Fruit fly (Drosophila melanogaster) whole organism, embryonic: ENCODE measurements around the gene Dpp10.

Source experiments
- Ada2b ChIP-seq: fragments of 200-800 bp; sonication (Bioruptor generic); IDR thresholded peaks from 2 replicates; pipeline ENCODE4 v1.3.6; 2022; ENCODE audit warnings: missing biosample characterization, missing genetic modification characterization
- Antp ChIP-seq: fragments of 200-800 bp; sonication (Bioruptor generic); optimal IDR thresholded peaks from 3 replicates; lab custom pipeline; 2016; ENCODE audit warnings: missing biosample characterization, missing genetic modification characterization
- B-H1 ChIP-seq: fragments of 200-800 bp; sonication (Bioruptor generic); IDR thresholded peaks from 3 replicates; pipeline ENCODE4 v1.3.6; 2022; ENCODE audit warnings: missing biosample characterization, missing genetic modification characterization
- B-H2 ChIP-seq: fragments of 200-800 bp; sonication (Bioruptor generic); optimal IDR thresholded peaks from 2 replicates; lab custom pipeline; 2018; ENCODE audit warnings: missing biosample characterization, mild to moderate bottlenecking, missing genetic modification characterization
- Blimp-1 ChIP-seq: fragments of 200-800 bp; sonication (Bioruptor generic); optimal IDR thresholded peaks from 3 replicates; lab custom pipeline; 2018; ENCODE audit warnings: missing biosample characterization, missing genetic modification characterization, mild to moderate bottlenecking, moderate library complexity, missing genetic modification reagents
- CG10209 ChIP-seq: fragments of 200-800 bp; sonication (Bioruptor generic); optimal IDR thresholded peaks from 3 replicates; lab custom pipeline; 2017; ENCODE audit warnings: missing biosample characterization, mild to moderate bottlenecking, missing genetic modification characterization, missing genetic modification reagents
- CG10366 ChIP-seq: fragments of 200-800 bp; sonication (Bioruptor generic); IDR thresholded peaks from 2 replicates; pipeline ENCODE4 v1.3.6; 2022; ENCODE audit warnings: missing biosample characterization, missing genetic modification characterization
- CG10565 ChIP-seq: fragments of 200-800 bp; sonication (Bioruptor generic); optimal IDR thresholded peaks from 3 replicates; lab custom pipeline; 2016; ENCODE audit warnings: missing biosample characterization, mild to moderate bottlenecking, missing genetic modification characterization
- CG11247 ChIP-seq: fragments of 200-800 bp; sonication (Bioruptor generic); IDR thresholded peaks from 2 replicates; pipeline ENCODE4 v1.3.6; 2022; ENCODE audit warnings: missing biosample characterization, missing genetic modification characterization
- CG11696 ChIP-seq: fragments of 200-800 bp; sonication (Bioruptor generic); IDR thresholded peaks from 2 replicates; pipeline ENCODE4 v1.3.6; 2022; ENCODE audit warnings: missing biosample characterization, missing genetic modification characterization
- CG1529 ChIP-seq: fragments of 200-800 bp; sonication (Bioruptor generic); optimal IDR thresholded peaks from 3 replicates; lab custom pipeline; 2018; ENCODE audit warnings: missing biosample characterization, missing genetic modification characterization
- CG1603 ChIP-seq: fragments of 200-800 bp; sonication (Bioruptor generic); optimal IDR thresholded peaks from 2 replicates; lab custom pipeline; 2019; ENCODE audit warnings: missing biosample characterization, mild to moderate bottlenecking, missing genetic modification characterization, moderate library complexity
- CG17912 ChIP-seq: fragments of 200-800 bp; sonication (Bioruptor generic); optimal IDR thresholded peaks from 2 replicates; lab custom pipeline; 2018; ENCODE audit warnings: missing biosample characterization, mild to moderate bottlenecking, missing genetic modification characterization
- CG1792 ChIP-seq: fragments of 200-800 bp; sonication (Bioruptor generic); optimal IDR thresholded peaks from 2 replicates; lab custom pipeline; 2016; ENCODE audit warnings: missing biosample characterization, missing genetic modification characterization
- CG2199 ChIP-seq: fragments of 200-800 bp; sonication (Bioruptor generic); IDR thresholded peaks from 3 replicates; pipeline ENCODE4 v1.3.6; 2022; ENCODE audit warnings: missing biosample characterization, missing genetic modification characterization
- CG3995 ChIP-seq: fragments of 200-800 bp; sonication (Bioruptor generic); optimal IDR thresholded peaks from 3 replicates; lab custom pipeline; 2016; ENCODE audit warnings: missing biosample characterization, missing genetic modification characterization
- CG4328 ChIP-seq: fragments of 200-800 bp; sonication (Bioruptor generic); optimal IDR thresholded peaks from 3 replicates; lab custom pipeline; 2017; ENCODE audit warnings: missing biosample characterization, missing genetic modification reagents, missing genetic modification characterization
- CG7745 ChIP-seq: fragments of 200-800 bp; sonication (Bioruptor generic); optimal IDR thresholded peaks from 2 replicates; lab custom pipeline; 2018; ENCODE audit warnings: missing biosample characterization, mild to moderate bottlenecking, missing genetic modification characterization, moderate library complexity
- CG8924 ChIP-seq: fragments of 200-800 bp; optimal IDR thresholded peaks from 3 replicates; lab custom pipeline; 2019; ENCODE audit warnings: missing biosample characterization, mild to moderate bottlenecking, missing genetic modification characterization, moderate library complexity
- CG9609 ChIP-seq: fragments of 200-800 bp; sonication (Bioruptor generic); optimal IDR thresholded peaks from 3 replicates; lab custom pipeline; 2016; ENCODE audit warnings: missing biosample characterization, missing genetic modification characterization
- D ChIP-seq, 2 experiments: fragments of 200-800 bp in 1 of 2; fragments of >200 bp in 1 of 2; sonication (Bioruptor generic) in 1 of 2; optimal IDR thresholded peaks; 2 replicates in 1 of 2; 3 replicates in 1 of 2; lab custom pipeline; 2017; ENCODE audit warnings: mild to moderate bottlenecking in 1 of 2, missing biosample characterization in 1 of 2, missing genetic modification characterization in 1 of 2, missing genetic modification reagents in 1 of 2
- Dip3 ChIP-seq: fragments of 200-800 bp; sonication (Bioruptor generic); optimal IDR thresholded peaks from 3 replicates; lab custom pipeline; 2016; ENCODE audit warnings: missing biosample characterization, missing genetic modification characterization
- Dp ChIP-seq: fragments of 200-800 bp; sonication (Bioruptor generic); optimal IDR thresholded peaks from 2 replicates; lab custom pipeline; 2018; ENCODE audit warnings: missing biosample characterization, mild to moderate bottlenecking, missing genetic modification characterization, moderate library complexity
- E2f2 ChIP-seq: fragments of 200-800 bp; sonication (Bioruptor generic); IDR thresholded peaks from 2 replicates; pipeline ENCODE4 v1.3.6; 2022; ENCODE audit warnings: missing biosample characterization, missing genetic modification characterization
- Ets65A ChIP-seq: fragments of 200-800 bp; sonication (Bioruptor generic); peaks from one replicate; lab custom pipeline; 2016; ENCODE audit warnings: missing biosample characterization, missing genetic modification characterization
- HmgZ ChIP-seq: fragments of 200-800 bp; sonication (Bioruptor generic); optimal IDR thresholded peaks from 2 replicates; lab custom pipeline; 2018; ENCODE audit warnings: missing biosample characterization, mild to moderate bottlenecking, missing genetic modification characterization
- Myb ChIP-seq: fragments of 200-800 bp; sonication (Bioruptor generic); optimal IDR thresholded peaks from 2 replicates; lab custom pipeline; 2016; ENCODE audit warnings: missing biosample characterization, missing genetic modification characterization
- Nf-YB ChIP-seq: fragments of 200-800 bp; sonication (Bioruptor generic); optimal IDR thresholded peaks from 3 replicates; lab custom pipeline; 2019; ENCODE audit warnings: missing biosample characterization, mild to moderate bottlenecking, missing genetic modification characterization, moderate library complexity
- Ptx1 ChIP-seq: fragments of 200-800 bp; sonication (Bioruptor generic); IDR thresholded peaks from 2 replicates; pipeline ENCODE4 v1.3.6; 2022; ENCODE audit warnings: missing biosample characterization, missing genetic modification characterization
- Spps ChIP-seq: fragments of 200-800 bp; sonication (Bioruptor generic); optimal IDR thresholded peaks from 2 replicates; lab custom pipeline; 2018; ENCODE audit warnings: missing biosample characterization, mild to moderate bottlenecking, missing genetic modification characterization
- Sry-δ ChIP-seq: fragments of 200-800 bp; sonication (Bioruptor generic); optimal IDR thresholded peaks from 2 replicates; lab custom pipeline; 2016; ENCODE audit warnings: missing biosample characterization, missing genetic modification characterization
- Taf1 ChIP-seq: fragments of 200-800 bp; sonication (Bioruptor generic); IDR thresholded peaks from 2 replicates; pipeline ENCODE4 v1.3.6; 2022; ENCODE audit warnings: missing biosample characterization, missing genetic modification characterization
- ap ChIP-seq: fragments of 200-800 bp; sonication (Bioruptor generic); IDR thresholded peaks from 2 replicates; pipeline ENCODE4 v1.3.6; 2022; ENCODE audit warnings: missing biosample characterization, missing genetic modification characterization
- corto ChIP-seq: fragments of 200-800 bp; sonication (Bioruptor generic); optimal IDR thresholded peaks from 2 replicates; lab custom pipeline; 2016; ENCODE audit warnings: missing biosample characterization, mild to moderate bottlenecking, missing genetic modification characterization, moderate library complexity
- croc ChIP-seq: fragments of 200-800 bp; sonication (Bioruptor generic); conservative IDR thresholded peaks from 3 replicates; pipeline ENCODE4 v1.3.6; 2022; ENCODE audit warnings: missing biosample characterization, missing genetic modification characterization
- exex ChIP-seq: fragments of 200-800 bp; sonication (Bioruptor generic); optimal IDR thresholded peaks from 4 replicates; lab custom pipeline; 2018; ENCODE audit warnings: missing biosample characterization, mild to moderate bottlenecking, missing genetic modification characterization, moderate library complexity
- gce ChIP-seq: fragments of 200-800 bp; sonication (Bioruptor generic); IDR thresholded peaks from 3 replicates; pipeline ENCODE4 v1.3.6; 2022; ENCODE audit warnings: missing biosample characterization, missing genetic modification characterization
- h ChIP-seq: fragments of >200 bp; optimal IDR thresholded peaks from 2 replicates; lab custom pipeline; 2017
- hkb ChIP-seq, 2 experiments: fragments of 200-800 bp in 1 of 2; fragments of >200 bp in 1 of 2; sonication (Bioruptor generic) in 1 of 2; IDR thresholded peaks in 1 of 2; optimal IDR thresholded peaks in 1 of 2; 2 replicates each; pipeline versions ENCODE4 v1.3.6 to Lab custom; 2017 to 2022; ENCODE audit warnings: missing biosample characterization in 1 of 2, missing genetic modification characterization in 1 of 2
- ind ChIP-seq: fragments of 200-800 bp; sonication (Bioruptor generic); optimal IDR thresholded peaks from 3 replicates; lab custom pipeline; 2016; ENCODE audit warnings: missing biosample characterization, missing genetic modification characterization
- insv ChIP-seq, 2 experiments: fragments of 200-800 bp; sonication (Bioruptor generic); optimal IDR thresholded peaks; 3 replicates each; lab custom pipeline; 2016 to 2018; ENCODE audit warnings: missing biosample characterization in 2 of 2, missing genetic modification characterization in 2 of 2
- mam ChIP-seq: fragments of 200-800 bp; sonication (Bioruptor generic); optimal IDR thresholded peaks from 3 replicates; lab custom pipeline; 2016; ENCODE audit warnings: missing biosample characterization, missing genetic modification characterization
- sc ChIP-seq, 3 experiments: fragments of >200 bp in 2 of 3; fragments of 200-800 bp in 1 of 3; sonication (Bioruptor generic) in 1 of 3; optimal IDR thresholded peaks; 2 replicates in 2 of 3; 3 replicates in 1 of 3; lab custom pipeline; 2017; ENCODE audit warnings: mild to moderate bottlenecking in 1 of 3, missing biosample characterization in 1 of 3, missing genetic modification characterization in 1 of 3, missing genetic modification reagents in 1 of 3
- slou ChIP-seq: fragments of 200-800 bp; sonication (Bioruptor generic); optimal IDR thresholded peaks from 3 replicates; lab custom pipeline; 2016; ENCODE audit warnings: missing biosample characterization, missing genetic modification characterization
- tin ChIP-seq: fragments of 200-800 bp; sonication (Bioruptor generic); optimal IDR thresholded peaks from 3 replicates; lab custom pipeline; 2016; ENCODE audit warnings: missing biosample characterization, missing genetic modification characterization
- trh ChIP-seq: fragments of 200-800 bp; sonication (Bioruptor generic); optimal IDR thresholded peaks from 2 replicates; lab custom pipeline; 2016; ENCODE audit warnings: missing biosample characterization, missing genetic modification characterization
- twi ChIP-seq: fragments of 200-800 bp; optimal IDR thresholded peaks from 2 replicates; lab custom pipeline; 2019; ENCODE audit warnings: missing biosample characterization, mild to moderate bottlenecking, missing genetic modification characterization, moderate library complexity
- usp ChIP-seq: fragments of >200 bp; optimal IDR thresholded peaks from 2 replicates; lab custom pipeline; 2017; ENCODE audit warnings: missing biosample characterization, missing genetic modification characterization
- yki ChIP-seq: fragments of >200 bp; optimal IDR thresholded peaks from 3 replicates; lab custom pipeline; 2018

Gene Dpp10

dm6 chr2L:6561463-6562357 is 39.2 kb downstream of the Dpp10 start, which contains the start of the genes Trmt6 and Ent2 (continued):
- TF ChIP-seq mam (GFP tag; lab: Kevin White, UChicago) (peak; percentile 98), Sry-δ (GFP tag; lab: Kevin White, UChicago) (peak; percentile 68), Ada2b (GFP tag; lab: Robert Waterston, UW) (peak; percentile 98), Dip3 (GFP tag; lab: Kevin White, UChicago) (peak; percentile 97), croc (GFP tag; lab: Robert Waterston, UW) (peak; percentile 92), Myb (GFP tag; lab: Kevin White, UChicago) (peak; percentile 86), CG10366 (GFP tag; lab: Robert Waterston, UW) (peak; percentile 98), insv (GFP tag; optimal IDR thresholded peaks at IDR 0.05; lab: Kevin White, UChicago) (peak in 1 of 2 experiments; percentile 50), HmgZ (tag; lab: Kevin White, UChicago) (peak; percentile 97), CG17912 (GFP tag; lab: Kevin White, UChicago) (peak; percentile 78), usp (GFP tag; lab: Kevin White, UChicago) (no peak), CG9609 (GFP tag; lab: Kevin White, UChicago) (peak; percentile 97), tin (peak; percentile 97), exex (tag; lab: Kevin White, UChicago) (peak; percentile 83), Ptx1 (GFP tag; lab: Robert Waterston, UW) (peak; percentile 99), CG10565 (peak; percentile 79), CG8924 (tag; lab: Kevin White, UChicago) (peak; percentile 92), Spps (tag; lab: Kevin White, UChicago) (peak; percentile 58), Blimp-1 (GFP tag; lab: Kevin White, UChicago) (peak; percentile 87), CG11247 (GFP tag; lab: Robert Waterston, UW) (peak; percentile 97), CG3995 (peak; percentile 92), h (lab: Kevin White, UChicago) (no peak), Taf1 (peak; percentile 96), CG1529 (GFP tag; lab: Kevin White, UChicago) (peak; percentile 82), gce (peak; percentile 97), Antp (GFP tag; lab: Kevin White, UChicago) (peak; percentile 98), CG11696 (GFP tag; lab: Robert Waterston, UW) (peak; percentile 92), CG4328 (GFP tag; lab: Kevin White, UChicago) (peak; percentile 80), trh (peak; percentile 86), Ets65A (peak; percentile 100), corto (GFP tag; lab: Kevin White, UChicago) (peak; percentile 80), slou (GFP tag; lab: Kevin White, UChicago) (peak; percentile 93), B-H1 (GFP tag; lab: Robert Waterston, UW) (peak; percentile 97), ap (GFP tag; lab: Robert Waterston, UW) (peak; percentile 96), ind (peak; percentile 98), CG10209 (GFP tag; lab: Kevin White, UChicago) (peak; percentile 95), CG2199 (GFP tag; lab: Robert Waterston, UW) (peak; percentile 95), twi (tag; lab: Kevin White, UChicago) (peak; percentile 82), B-H2 (GFP tag; lab: Kevin White, UChicago) (peak; percentile 89), hkb (optimal IDR thresholded peaks at IDR 0.05; lab: Kevin White, UChicago) (no peak), hkb (GFP tag; IDR thresholded peaks at IDR 0.05; lab: Robert Waterston, UW) (peak; percentile 95), yki (lab: Kevin White, UChicago) (no peak), D (optimal IDR thresholded peaks at IDR 0.05; lab: Kevin White, UChicago) (peak; percentile 30), D (GFP tag; optimal IDR thresholded peaks at IDR 0.05; lab: Kevin White, UChicago) (peak; percentile 87), sc (optimal IDR thresholded peaks at IDR 0.05; lab: Kevin White, UChicago) (no peak), sc (GFP tag; optimal IDR thresholded peaks at IDR 0.05; lab: Kevin White, UChicago) (peak; percentile 78), CG7745 (tag; lab: Kevin White, UChicago) (no peak), CG1603 (peak; percentile 98), E2f2 (GFP tag; lab: Robert Waterston, UW) (peak; percentile 79), CG1792 (GFP tag; lab: Kevin White, UChicago) (peak; percentile 96), Dp (GFP tag; lab: Kevin White, UChicago) (no peak), Nf-YB (GFP tag; lab: Kevin White, UChicago) (peak; percentile 77)
